Fruit fly (Drosophila melanogaster): ENCODE measurements around the gene tna.

The tna gene

dm6 chr3L:10848712-10849377 is 13.5 kb downstream of the tna start (continued):
- TF ChIP-seq luna (GFP tag; optimal IDR thresholded peaks at IDR 0.05) = no peak
- no peak for TF ChIP-seq disco-r (GFP tag; optimal IDR thresholded peaks at IDR 0.05)
- TF ChIP-seq CG10431 (GFP tag; optimal IDR thresholded peaks at IDR 0.05) = no peak
- 0 out of 2 replicates have a peak, but pooled peaks have one; percentile 18 for TF ChIP-seq Awh (GFP tag; IDR thresholded peaks at IDR 0.05)
- TF ChIP-seq HLHmδ (GFP tag; optimal IDR thresholded peaks at IDR 0.05) = no peak
- TF ChIP-seq Ets97D (GFP tag; optimal IDR thresholded peaks at IDR 0.05) = no peak
- TF ChIP-seq CG32767 (GFP tag; IDR thresholded peaks at IDR 0.05) = peak; percentile 71
- no peak for TF ChIP-seq CG32532 (GFP tag; IDR thresholded peaks at IDR 0.05)
- no peak for TF ChIP-seq schlank (tag; optimal IDR thresholded peaks at IDR 0.05)
- TF ChIP-seq CG8359 (GFP tag; optimal IDR thresholded peaks at IDR 0.05; ENCODE audit: borderline replicate concordance) = no peak
- TF ChIP-seq Hmx (GFP tag; optimal IDR thresholded peaks at IDR 0.05) = no peak
- no peak for TF ChIP-seq CG3065 (GFP tag; optimal IDR thresholded peaks at IDR 0.05)
- no peak for TF ChIP-seq CG10565 (GFP tag; optimal IDR thresholded peaks at IDR 0.05)
- peak; percentile 85 for TF ChIP-seq CG13894 (tag; optimal IDR thresholded peaks at IDR 0.05)
- TF ChIP-seq sc (optimal IDR thresholded peaks at IDR 0.05) = no peak
- TF ChIP-seq sc (GFP tag; optimal IDR thresholded peaks at IDR 0.05) = no peak
- no peak for TF ChIP-seq CG9876 (GFP tag; optimal IDR thresholded peaks at IDR 0.05)
- no peak for TF ChIP-seq Dp (GFP tag; optimal IDR thresholded peaks at IDR 0.05)
- TF ChIP-seq CG3838 (GFP tag; optimal IDR thresholded peaks at IDR 0.05) = no peak
- TF ChIP-seq dan (GFP tag; IDR thresholded peaks at IDR 0.05) = no peak
- TF ChIP-seq kni (GFP tag; optimal IDR thresholded peaks at IDR 0.05) = peak; percentile 53
- no peak for TF ChIP-seq insv (GFP tag; optimal IDR thresholded peaks at IDR 0.05)
- TF ChIP-seq CG42726 (GFP tag; IDR thresholded peaks at IDR 0.05; ENCODE audit: partially characterized antibody) = no peak
- peak; percentile 32; the same call in 1 of the 3 replicates for TF ChIP-seq so (GFP tag; IDR thresholded peaks at IDR 0.05)
- TF ChIP-seq pnt (GFP tag; optimal IDR thresholded peaks at IDR 0.05) = no peak
- TF ChIP-seq CG7928 (GFP tag; optimal IDR thresholded peaks at IDR 0.05) = no peak
- TF ChIP-seq Sox100B (GFP tag; optimal IDR thresholded peaks at IDR 0.05) = no peak
- no peak for TF ChIP-seq CG2116 (GFP tag; optimal IDR thresholded peaks at IDR 0.05)
- no peak for TF ChIP-seq NK7.1 (GFP tag; optimal IDR thresholded peaks at IDR 0.05)
- no peak for TF ChIP-seq chm (GFP tag; IDR thresholded peaks at IDR 0.05)
- TF ChIP-seq crol (GFP tag; IDR thresholded peaks at IDR 0.05) = 0 out of 2 replicates have a peak, but pooled peaks have one; percentile 8
- TF ChIP-seq sd (tag; optimal IDR thresholded peaks at IDR 0.05) = peak; percentile 70
- no peak for TF ChIP-seq NFAT (GFP tag; IDR thresholded peaks at IDR 0.05)
- TF ChIP-seq repo (GFP tag; optimal IDR thresholded peaks at IDR 0.05) = no peak
- no peak for TF ChIP-seq ranshi (GFP tag; IDR thresholded peaks at IDR 0.05)
- TF ChIP-seq CG1603 (tag; optimal IDR thresholded peaks at IDR 0.05) = no peak
- TF ChIP-seq HHEX (GFP tag; optimal IDR thresholded peaks at IDR 0.05) = no peak
- no peak for TF ChIP-seq CG1832 (GFP tag; optimal IDR thresholded peaks at IDR 0.05)
- TF ChIP-seq dysf (GFP tag; IDR thresholded peaks at IDR 0.05) = no peak
- no peak for TF ChIP-seq scrt (GFP tag; optimal IDR thresholded peaks at IDR 0.05)
- no peak for TF ChIP-seq gro (GFP tag; optimal IDR thresholded peaks at IDR 0.05)
- peak; percentile 60 for TF ChIP-seq sens (GFP tag)
- TF ChIP-seq Rfx (GFP tag; IDR thresholded peaks at IDR 0.05) = 0 out of 2 replicates have a peak, but pooled peaks have one; percentile 20
- peak; percentile 40 for TF ChIP-seq Med (GFP tag)
- no peak for TF ChIP-seq Bgb (GFP tag; IDR thresholded peaks at IDR 0.05; ENCODE audit: partially characterized antibody)
- TF ChIP-seq org-1 (GFP tag; optimal IDR thresholded peaks at IDR 0.05) = no peak
- no peak for TF ChIP-seq Lhr (GFP tag; optimal IDR thresholded peaks at IDR 0.05)
- TF ChIP-seq CG4360 (GFP tag; IDR thresholded peaks at IDR 0.05) = peak; percentile 45
- TF ChIP-seq cad (GFP tag; optimal IDR thresholded peaks at IDR 0.05) = peak; percentile 61
- TF ChIP-seq nom (GFP tag; optimal IDR thresholded peaks at IDR 0.05) = no peak
- peak; percentile 82 for TF ChIP-seq CG15479 (GFP tag; optimal IDR thresholded peaks at IDR 0.05)

All from whole organism, embryonic.